Fruit fly (Drosophila melanogaster): ENCODE measurements around the gene Cds.

The Cds gene

dm6 chr3L:8151727-8152199 is 24.2 kb downstream of the Cds start, which contains the start of gene CG13676:
Gene CG13676, minus strand, starts transcription at chr3L:8151813.
- TF ChIP-seq CG3919 (GFP tag; optimal IDR thresholded peaks at IDR 0.05) (peak; percentile 28), CG1621 (tag; optimal IDR thresholded peaks at IDR 0.05) (peak; percentile 96), CG15336 (GFP tag; IDR thresholded peaks at IDR 0.05) (peak; percentile 31; the same call in 1 of the 2 replicates), CG6276 (GFP tag; optimal IDR thresholded peaks at IDR 0.05) (no peak), CG6163 (GFP tag; IDR thresholded peaks at IDR 0.05) (peak; percentile 58; the same call in 1 of the 3 replicates), fd59A (GFP tag; optimal IDR thresholded peaks at IDR 0.05) (no peak), eg (GFP tag; IDR thresholded peaks at IDR 0.05) (0 out of 3 replicates have a peak, but pooled peaks have one; percentile 9), CG6854 (GFP tag; optimal IDR thresholded peaks at IDR 0.05) (peak; percentile 73), Eip78C (GFP tag) (peak; percentile 50), achi (GFP tag; optimal IDR thresholded peaks at IDR 0.05) (peak; percentile 2), ss (GFP tag; optimal IDR thresholded peaks at IDR 0.05) (peak in 1 of 2 experiments; percentile 46), CG6808 (GFP tag; optimal IDR thresholded peaks at IDR 0.05) (peak; percentile 6), lz (GFP tag; optimal IDR thresholded peaks at IDR 0.05) (no peak)

dm6 chr3L:8153206-8153996 is 25.8 kb downstream of the Cds start:
- peak; percentile 96 for TF ChIP-seq Hr4 (GFP tag; optimal IDR thresholded peaks at IDR 0.05)
- peak; percentile 46 for TF ChIP-seq esn (GFP tag; optimal IDR thresholded peaks at IDR 0.05)
- TF ChIP-seq Sox14 (GFP tag; optimal IDR thresholded peaks at IDR 0.05), result peak; percentile 78
- TF ChIP-seq CG3919 (GFP tag; optimal IDR thresholded peaks at IDR 0.05), result peak; percentile 89
- peak; percentile 92 for TF ChIP-seq CG11294 (GFP tag; IDR thresholded peaks at IDR 0.05)
- peak; percentile 63 for TF ChIP-seq Hr38 (GFP tag; optimal IDR thresholded peaks at IDR 0.05)
- peak; percentile 95 for TF ChIP-seq CG6276 (GFP tag; optimal IDR thresholded peaks at IDR 0.05)
- peak; percentile 17 for TF ChIP-seq vri (GFP tag; optimal IDR thresholded peaks at IDR 0.05)
- TF ChIP-seq salr (GFP tag; optimal IDR thresholded peaks at IDR 0.05), result peak; percentile 13 to 90
- TF ChIP-seq ss (GFP tag; optimal IDR thresholded peaks at IDR 0.05), result peak in 1 of 2 experiments; percentile 55
- peak; percentile 90 for TF ChIP-seq OdsH (GFP tag; optimal IDR thresholded peaks at IDR 0.05)
- TF ChIP-seq CG8319 (GFP tag; optimal IDR thresholded peaks at IDR 0.05), result peak; percentile 47
- no peak for TF ChIP-seq Eip93F (GFP tag; optimal IDR thresholded peaks at IDR 0.05)
- no peak for TF ChIP-seq CG6854 (GFP tag; optimal IDR thresholded peaks at IDR 0.05)
- peak; percentile 48 for TF ChIP-seq Hr39 (GFP tag; optimal IDR thresholded peaks at IDR 0.05)
- TF ChIP-seq spab (GFP tag; optimal IDR thresholded peaks at IDR 0.05), result peak; percentile 53
- TF ChIP-seq lz (GFP tag; optimal IDR thresholded peaks at IDR 0.05), result peak; percentile 51
- TF ChIP-seq Eip75B (GFP tag; optimal IDR thresholded peaks at IDR 0.05), result peak; percentile 64
- no peak for TF ChIP-seq Ets21C (GFP tag; optimal IDR thresholded peaks at IDR 0.05)
- peak; percentile 65 for TF ChIP-seq fd59A (GFP tag; optimal IDR thresholded peaks at IDR 0.05)
- no peak for TF ChIP-seq fd85E (GFP tag; optimal IDR thresholded peaks at IDR 0.05)
- peak; percentile 88 for TF ChIP-seq CG4318 (GFP tag; optimal IDR thresholded peaks at IDR 0.05)
- TF ChIP-seq net (GFP tag; optimal IDR thresholded peaks at IDR 0.05), result peak; percentile 90
- peak; percentile 97 for TF ChIP-seq CG15336 (GFP tag; IDR thresholded peaks at IDR 0.05)
- peak; percentile 46 for TF ChIP-seq CG31627 (GFP tag; optimal IDR thresholded peaks at IDR 0.05)
- no peak for TF ChIP-seq CG1621 (tag; optimal IDR thresholded peaks at IDR 0.05)
- peak; percentile 47 for TF ChIP-seq Sox102F (GFP tag; optimal IDR thresholded peaks at IDR 0.05)
- TF ChIP-seq eg (GFP tag; IDR thresholded peaks at IDR 0.05), result peak; percentile 96
- TF ChIP-seq achi (GFP tag; optimal IDR thresholded peaks at IDR 0.05), result peak; percentile 87
- TF ChIP-seq CG6808 (GFP tag; optimal IDR thresholded peaks at IDR 0.05), result peak; percentile 47
- peak; percentile 52 for TF ChIP-seq CG11902 (GFP tag; optimal IDR thresholded peaks at IDR 0.05)
- peak; percentile 72 for TF ChIP-seq CG7368 (GFP tag; optimal IDR thresholded peaks at IDR 0.05)
- peak; percentile 56 for TF ChIP-seq Sox15 (GFP tag; optimal IDR thresholded peaks at IDR 0.05)
- peak; percentile 83 for TF ChIP-seq dac (GFP tag; optimal IDR thresholded peaks at IDR 0.05)
- TF ChIP-seq Blimp-1 (GFP tag; optimal IDR thresholded peaks at IDR 0.05), result no peak
- TF ChIP-seq CG9139 (GFP tag; optimal IDR thresholded peaks at IDR 0.05), result no peak
- peak; percentile 95 for TF ChIP-seq CG8119 (GFP tag; IDR thresholded peaks at IDR 0.05)
- no peak for TF ChIP-seq svp (GFP tag)
- TF ChIP-seq Met (GFP tag; optimal IDR thresholded peaks at IDR 0.05), result peak; percentile 62
- TF ChIP-seq CG32006 (GFP tag; optimal IDR thresholded peaks at IDR 0.05), result peak; percentile 95
- peak; percentile 89 for TF ChIP-seq Gug (GFP tag; IDR thresholded peaks at IDR 0.05)
- peak; percentile 62 for TF ChIP-seq topi (GFP tag; optimal IDR thresholded peaks at IDR 0.05)
- TF ChIP-seq CG6792 (GFP tag; optimal IDR thresholded peaks at IDR 0.05), result peak; percentile 61
- TF ChIP-seq acj6 (GFP tag; optimal IDR thresholded peaks at IDR 0.05), result peak; percentile 81
